Worm (Caenorhabditis elegans) whole organism, L3 larva: ENCODE results near the gene clec-36.

Experiments
- ZK546.5 ChIP-seq: sonication (generic microtip); optimal IDR thresholded peaks from 2 replicates; lab custom pipeline; 2017; ENCODE audit warnings: missing biosample characterization, missing genetic modification characterization
- aly-2 ChIP-seq: fragments of 150-350 bp; optimal IDR thresholded peaks from 2 replicates; lab custom pipeline; 2014; ENCODE audit warnings: missing biosample characterization, missing genetic modification characterization
- ama-1 ChIP-seq: fragments of 150-350 bp; optimal IDR thresholded peaks from 2 replicates; lab custom pipeline; 2018
- ceh-28 ChIP-seq: fragments of 150-350 bp; optimal IDR thresholded peaks from 2 replicates; lab custom pipeline; 2014; ENCODE audit warnings: missing biosample characterization, missing genetic modification reagents, missing genetic modification characterization
- ceh-82 ChIP-seq: fragments of 150-350 bp; optimal IDR thresholded peaks from 2 replicates; lab custom pipeline; 2014; ENCODE audit warnings: missing biosample characterization, missing genetic modification characterization
- ceh-9 ChIP-seq: sonication (generic microtip); optimal IDR thresholded peaks from 2 replicates; lab custom pipeline; 2018; ENCODE audit warnings: missing biosample characterization, missing genetic modification characterization
- daf-12 ChIP-seq: fragments of 150-350 bp; optimal IDR thresholded peaks from 2 replicates; lab custom pipeline; 2014; ENCODE audit warnings: missing biosample characterization, missing genetic modification reagents, missing genetic modification characterization
- elt-3 ChIP-seq, 3 experiments: fragments of 150-350 bp in 1 of 3; sonication (generic microtip) in 2 of 3; optimal IDR thresholded peaks; 2 replicates in 2 of 3; 4 replicates in 1 of 3; lab custom pipeline; 2014 to 2017; ENCODE audit warnings: missing biosample characterization in 3 of 3, missing genetic modification characterization in 3 of 3
- eor-1 ChIP-seq, 2 experiments: fragments of 150-350 bp; optimal IDR thresholded peaks; 2 replicates each; lab custom pipeline; 2014 to 2018; ENCODE audit warnings: missing biosample characterization in 2 of 2, missing genetic modification characterization in 2 of 2
- fkh-10 ChIP-seq: sonication (generic microtip); optimal IDR thresholded peaks from 2 replicates; lab custom pipeline; 2017; ENCODE audit warnings: missing biosample characterization, missing genetic modification reagents, missing genetic modification characterization
- fkh-2 ChIP-seq: fragments of 150-350 bp; optimal IDR thresholded peaks from 2 replicates; lab custom pipeline; 2014; ENCODE audit warnings: missing biosample characterization, missing genetic modification reagents, missing genetic modification characterization
- fos-1 ChIP-seq: fragments of 150-350 bp; optimal IDR thresholded peaks from 2 replicates; lab custom pipeline; 2014; ENCODE audit warnings: missing biosample characterization, missing genetic modification characterization
- hmg-11 ChIP-seq: sonication (generic microtip); optimal IDR thresholded peaks from 2 replicates; lab custom pipeline; 2016; ENCODE audit warnings: missing genetic modification characterization, missing compliant biosample characterization
- jun-1 ChIP-seq: fragments of 150-350 bp; optimal IDR thresholded peaks from 2 replicates; lab custom pipeline; 2014; ENCODE audit warnings: missing biosample characterization, missing genetic modification reagents, missing genetic modification characterization
- lin-15B ChIP-seq: fragments of 150-350 bp; optimal IDR thresholded peaks from 2 replicates; lab custom pipeline; 2014; ENCODE audit warnings: missing biosample characterization, missing genetic modification characterization
- lin-39 ChIP-seq: fragments of 150-350 bp; optimal IDR thresholded peaks from 2 replicates; lab custom pipeline; 2018; ENCODE audit warnings: missing biosample characterization, missing genetic modification reagents, missing genetic modification characterization
- lsy-12 ChIP-seq: sonication (generic microtip); optimal IDR thresholded peaks from 2 replicates; lab custom pipeline; 2016; ENCODE audit warnings: mild to moderate bottlenecking, missing genetic modification characterization, missing compliant biosample characterization
- mdl-1 ChIP-seq: fragments of 150-350 bp; optimal IDR thresholded peaks from 2 replicates; lab custom pipeline; 2014; ENCODE audit warnings: missing biosample characterization, missing genetic modification characterization
- mml-1 ChIP-seq: fragments of 150-350 bp; sonication (generic microtip); optimal IDR thresholded peaks from 3 replicates; lab custom pipeline; 2014; ENCODE audit warnings: missing biosample characterization, missing genetic modification characterization
- nfya-1 ChIP-seq: sonication (generic microtip); optimal IDR thresholded peaks from 2 replicates; lab custom pipeline; 2017; ENCODE audit warnings: missing genetic modification characterization, mild to moderate bottlenecking, missing compliant biosample characterization, antibody characterized with exemption, moderate library complexity; ENCODE audit not compliant: insufficient read depth
- nhr-11 ChIP-seq: fragments of 150-350 bp; optimal IDR thresholded peaks from 2 replicates; lab custom pipeline; 2014; ENCODE audit warnings: missing biosample characterization, missing genetic modification characterization
- nhr-23 ChIP-seq: fragments of 150-350 bp; optimal IDR thresholded peaks from 2 replicates; lab custom pipeline; 2014; ENCODE audit warnings: missing biosample characterization, missing genetic modification reagents, missing genetic modification characterization
- nhr-237 ChIP-seq: fragments of 150-350 bp; optimal IDR thresholded peaks from 2 replicates; lab custom pipeline; 2014; ENCODE audit warnings: missing biosample characterization, missing genetic modification characterization
- nhr-25 ChIP-seq: sonication (generic microtip); optimal IDR thresholded peaks from 2 replicates; lab custom pipeline; 2017; ENCODE audit warnings: missing biosample characterization, missing genetic modification characterization
- nhr-28 ChIP-seq: fragments of 150-350 bp; optimal IDR thresholded peaks from 2 replicates; lab custom pipeline; 2014; ENCODE audit warnings: missing biosample characterization, missing genetic modification characterization
- nhr-43 ChIP-seq: sonication (generic microtip); optimal IDR thresholded peaks from 2 replicates; lab custom pipeline; 2016; ENCODE audit warnings: mild to moderate bottlenecking, missing genetic modification characterization, missing compliant biosample characterization; ENCODE audit not compliant: poor library complexity, severe bottlenecking
- nhr-67 ChIP-seq: fragments of 150-350 bp; optimal IDR thresholded peaks from 2 replicates; lab custom pipeline; 2014; ENCODE audit warnings: missing biosample characterization, missing genetic modification characterization
- nhr-76 ChIP-seq: fragments of 150-350 bp; sonication (generic microtip); optimal IDR thresholded peaks from 5 replicates; lab custom pipeline; 2014; ENCODE audit warnings: missing biosample characterization, missing genetic modification characterization
- pha-4 ChIP-seq: fragments of 150-350 bp; optimal IDR thresholded peaks from 2 replicates; lab custom pipeline; 2014; ENCODE audit warnings: missing biosample characterization, missing genetic modification reagents, missing genetic modification characterization
- pqm-1 ChIP-seq: fragments of 150-350 bp; optimal IDR thresholded peaks from 2 replicates; lab custom pipeline; 2017; ENCODE audit warnings: missing biosample characterization, missing genetic modification characterization, inconsistent platforms
- skn-1 ChIP-seq: fragments of 150-350 bp; optimal IDR thresholded peaks from 2 replicates; lab custom pipeline; 2014; ENCODE audit warnings: missing biosample characterization, missing genetic modification characterization
- snpc-4 ChIP-seq: fragments of 150-350 bp; optimal IDR thresholded peaks from 2 replicates; lab custom pipeline; 2014; ENCODE audit warnings: missing biosample characterization, missing genetic modification characterization
- unc-39 ChIP-seq: sonication (generic microtip); optimal IDR thresholded peaks from 4 replicates; lab custom pipeline; 2017; ENCODE audit warnings: missing biosample characterization, missing genetic modification characterization
- unc-62 ChIP-seq: fragments of 150-350 bp; sonication (generic microtip); optimal IDR thresholded peaks from 4 replicates; lab custom pipeline; 2014; ENCODE audit warnings: missing biosample characterization, missing genetic modification reagents, missing genetic modification characterization
- zag-1 ChIP-seq: fragments of 150-350 bp; optimal IDR thresholded peaks from 2 replicates; lab custom pipeline; 2014; ENCODE audit warnings: missing biosample characterization, missing genetic modification characterization

The clec-36 gene

ce11 chrV:16834989-16835388 lies 13.4 kb downstream of the clec-36 start, which contains the start of gene tni-3:
Gene tni-3, minus strand, starts transcription at chrV:16835128.
- TF ChIP-seq mml-1 = no peak
- no peak for TF ChIP-seq fos-1 (tag; lab: Kevin White, UChicago)
- TF ChIP-seq nfya-1 (tag; lab: Kevin White, UChicago) = no peak
- TF ChIP-seq nhr-28 (tag; lab: Kevin White, UChicago) = no peak
- no peak for TF ChIP-seq ceh-9 (tag; lab: Kevin White, UChicago)
- no peak for TF ChIP-seq unc-62
- TF ChIP-seq ceh-28 = no peak
- TF ChIP-seq lin-39 (tag; lab: Kevin White, UChicago) = no peak
- TF ChIP-seq nhr-76 (tag; lab: Kevin White, UChicago) = no peak
- TF ChIP-seq eor-1 (tag; optimal IDR thresholded peaks at IDR 0.05; lab: Kevin White, UChicago) = no peak
- no peak for TF ChIP-seq zag-1 (tag; lab: Kevin White, UChicago)
- no peak for TF ChIP-seq skn-1 (tag; lab: Kevin White, UChicago)
- no peak for TF ChIP-seq daf-12
- TF ChIP-seq pha-4 (tag; lab: Kevin White, UChicago) = no peak
- no peak for TF ChIP-seq pqm-1 (tag; lab: Kevin White, UChicago)
- no peak for TF ChIP-seq ama-1
- TF ChIP-seq snpc-4 (tag; lab: Kevin White, UChicago) = no peak

ce11 chrV:16833672-16834071 lies 14.7 kb downstream of the clec-36 start:
- TF ChIP-seq nhr-237 (tag; lab: Kevin White, UChicago) = no peak
- no peak for TF ChIP-seq mml-1
- no peak for TF ChIP-seq ama-1
- no peak for TF ChIP-seq fos-1 (tag; lab: Kevin White, UChicago)
- no peak for TF ChIP-seq nhr-67 (tag; lab: Kevin White, UChicago)
- no peak for TF ChIP-seq snpc-4 (tag; lab: Kevin White, UChicago)
- no peak for TF ChIP-seq pqm-1 (tag; lab: Kevin White, UChicago)
- no peak for TF ChIP-seq elt-3 (tag; optimal IDR thresholded peaks at IDR 0.05; lab: Kevin White, UChicago)
- TF ChIP-seq zag-1 (tag; lab: Kevin White, UChicago) = no peak
- TF ChIP-seq jun-1 (tag; lab: Kevin White, UChicago) = no peak
- no peak for TF ChIP-seq lsy-12 (tag; lab: Kevin White, UChicago)
- no peak for TF ChIP-seq mdl-1 (tag; lab: Kevin White, UChicago)
- TF ChIP-seq, all 47 proteins: peak for 0

- no peak for TF ChIP-seq nhr-11 (tag; lab: Kevin White, UChicago)
- no peak for TF ChIP-seq nhr-237 (tag; lab: Kevin White, UChicago)
- TF ChIP-seq ceh-28 = no peak
- TF ChIP-seq nhr-43 = no peak
- TF ChIP-seq nhr-25 (tag; lab: Kevin White, UChicago) = no peak
- TF ChIP-seq hmg-11 (tag; lab: Kevin White, UChicago) = no peak
- TF ChIP-seq fos-1 (tag; lab: Kevin White, UChicago) = no peak
- TF ChIP-seq ZK546.5 (tag; lab: Kevin White, UChicago) = no peak
- no peak for TF ChIP-seq fkh-2 (tag; lab: Kevin White, UChicago)
These were observed 15.5 kb downstream of the clec-36 start, which contains the start of gene phy-3 for ce11 chrV:16832865-16833264. Gene phy-3, plus strand, starts transcription at chrV:16833165.

ce11 chrV:16831921-16832320 lies 16.5 kb downstream of the clec-36 start, which contains the start of gene srh-215:
Gene srh-215, minus strand, starts transcription at chrV:16832021.
- TF ChIP-seq pha-4 (tag; lab: Kevin White, UChicago) (no peak), fkh-2 (tag; lab: Kevin White, UChicago) (no peak), unc-39 (tag; lab: Kevin White, UChicago) (no peak), nhr-43 (no peak), aly-2 (tag; lab: Kevin White, UChicago) (no peak), mdl-1 (tag; lab: Kevin White, UChicago) (no peak), snpc-4 (tag; lab: Kevin White, UChicago) (no peak), lsy-12 (tag; lab: Kevin White, UChicago) (no peak), fkh-10 (GFP tag; lab: Kevin White, UChicago) (no peak), nhr-23 (tag; lab: Kevin White, UChicago) (no peak), ceh-28 (no peak), nhr-67 (tag; lab: Kevin White, UChicago) (no peak), ceh-82 (tag; lab: Kevin White, UChicago) (no peak), lin-15B (tag; lab: Kevin White, UChicago) (no peak), ama-1 (no peak), nhr-76 (tag; lab: Kevin White, UChicago) (no peak), fos-1 (tag; lab: Kevin White, UChicago) (no peak), nhr-237 (tag; lab: Kevin White, UChicago) (no peak), zag-1 (tag; lab: Kevin White, UChicago) (no peak), eor-1 (tag; optimal IDR thresholded peaks at IDR 0.05; lab: Kevin White, UChicago) (no peak)
